Fruit fly (Drosophila melanogaster) whole organism, embryonic: ENCODE measurements around the gene Ir93a.

Experiments used
- Atf3 ChIP-seq: fragments of 200-800 bp; sonication (Bioruptor generic); optimal IDR thresholded peaks from 3 replicates; lab custom pipeline; 2016; ENCODE audit warnings: missing biosample characterization, missing genetic modification characterization
- Atf6 ChIP-seq: fragments of 200-800 bp; sonication (Bioruptor generic); IDR thresholded peaks from 2 replicates; pipeline ENCODE4 v1.3.6; 2022; ENCODE audit warnings: missing biosample characterization, missing genetic modification characterization
- Awh ChIP-seq: fragments of 200-800 bp; sonication (Bioruptor generic); IDR thresholded peaks from 2 replicates; pipeline ENCODE4, ENCODE4 v1.3.6; 2022; ENCODE audit warnings: missing biosample characterization, missing genetic modification characterization
- BtbVII ChIP-seq: fragments of 200-800 bp; sonication (Bioruptor generic); optimal IDR thresholded peaks from 3 replicates; lab custom pipeline; 2017; ENCODE audit warnings: missing biosample characterization, mild to moderate bottlenecking, missing genetic modification characterization
- CG10321 ChIP-seq: fragments of 200-800 bp; sonication (Bioruptor generic); IDR thresholded peaks from 2 replicates; pipeline ENCODE4 v1.3.6; 2022; ENCODE audit warnings: missing biosample characterization, missing genetic modification characterization
- CG11504 ChIP-seq: fragments of 200-800 bp; sonication (Bioruptor generic); optimal IDR thresholded peaks from 3 replicates; lab custom pipeline; 2019; ENCODE audit warnings: missing biosample characterization, mild to moderate bottlenecking, missing genetic modification characterization, moderate library complexity
- CG12391 ChIP-seq: fragments of 200-800 bp; sonication (Bioruptor generic); optimal IDR thresholded peaks from 3 replicates; lab custom pipeline; 2018; ENCODE audit warnings: missing biosample characterization, mild to moderate bottlenecking, missing genetic modification characterization, moderate library complexity
- CG12942 ChIP-seq: fragments of 200-800 bp; sonication (Bioruptor generic); optimal IDR thresholded peaks from 3 replicates; lab custom pipeline; 2016; ENCODE audit warnings: missing biosample characterization, missing genetic modification characterization
- CG13123 ChIP-seq: fragments of 200-800 bp; sonication (Bioruptor generic); optimal IDR thresholded peaks from 2 replicates; lab custom pipeline; 2016; ENCODE audit warnings: missing biosample characterization, missing genetic modification characterization
- CG13624 ChIP-seq: fragments of 200-800 bp; sonication (Bioruptor generic); optimal IDR thresholded peaks from 2 replicates; lab custom pipeline; 2016; ENCODE audit warnings: missing biosample characterization, missing genetic modification characterization
- CG17359 ChIP-seq: fragments of 200-800 bp; sonication (Bioruptor generic); optimal IDR thresholded peaks from 3 replicates; lab custom pipeline; 2018; ENCODE audit warnings: missing biosample characterization, mild to moderate bottlenecking, missing genetic modification characterization, moderate library complexity
- CG18011 ChIP-seq: fragments of 200-800 bp; sonication (Bioruptor generic); optimal IDR thresholded peaks from 2 replicates; lab custom pipeline; 2017; ENCODE audit warnings: missing biosample characterization, missing genetic modification characterization, mild to moderate bottlenecking, moderate library complexity, missing genotype
- CG2116 ChIP-seq: fragments of 200-800 bp; sonication (Bioruptor generic); optimal IDR thresholded peaks from 3 replicates; lab custom pipeline; 2018; ENCODE audit warnings: missing biosample characterization, mild to moderate bottlenecking, missing genetic modification characterization
- CG3065 ChIP-seq: fragments of 200-800 bp; sonication (Bioruptor generic); optimal IDR thresholded peaks from 2 replicates; lab custom pipeline; 2016; ENCODE audit warnings: missing biosample characterization, missing genetic modification characterization
- CG33557 ChIP-seq: fragments of 200-800 bp; sonication (Bioruptor generic); optimal IDR thresholded peaks from 2 replicates; lab custom pipeline; 2019; ENCODE audit warnings: missing biosample characterization, mild to moderate bottlenecking, missing genetic modification characterization, moderate library complexity
- CG43689 ChIP-seq: fragments of 200-800 bp; sonication (Bioruptor generic); IDR thresholded peaks from 2 replicates; pipeline ENCODE4 v1.3.6; 2022; ENCODE audit warnings: missing biosample characterization, missing genetic modification characterization
- CG4424 ChIP-seq: fragments of 200-800 bp; sonication (Bioruptor generic); optimal IDR thresholded peaks from 3 replicates; lab custom pipeline; 2016; ENCODE audit warnings: missing biosample characterization, missing genetic modification characterization
- CG4854 ChIP-seq: fragments of 200-800 bp; sonication (Bioruptor generic); optimal IDR thresholded peaks from 2 replicates; lab custom pipeline; 2016; ENCODE audit warnings: missing biosample characterization, missing genetic modification characterization, inconsistent platforms
- CG6175 ChIP-seq: fragments of 200-800 bp; sonication (Bioruptor generic); IDR thresholded peaks from 3 replicates; pipeline ENCODE4 v1.3.6; 2022; ENCODE audit warnings: missing biosample characterization, missing genetic modification characterization
- CG6765 ChIP-seq: fragments of 200-800 bp; sonication (Bioruptor generic); optimal IDR thresholded peaks from 3 replicates; lab custom pipeline; 2017; ENCODE audit warnings: missing biosample characterization, mild to moderate bottlenecking, missing genetic modification characterization
- CG6854 ChIP-seq: fragments of 200-800 bp; sonication (Bioruptor generic); optimal IDR thresholded peaks from 3 replicates; lab custom pipeline; 2017; ENCODE audit warnings: missing biosample characterization, mild to moderate bottlenecking, missing genetic modification characterization
- CG8089 ChIP-seq: fragments of 200-800 bp; sonication (Bioruptor generic); optimal IDR thresholded peaks from 3 replicates; lab custom pipeline; 2016; ENCODE audit warnings: missing biosample characterization, missing genetic modification characterization
- CG8924 ChIP-seq: fragments of 200-800 bp; optimal IDR thresholded peaks from 3 replicates; lab custom pipeline; 2019; ENCODE audit warnings: missing biosample characterization, mild to moderate bottlenecking, missing genetic modification characterization, moderate library complexity
- CHES-1-like ChIP-seq: fragments of 200-800 bp; sonication (Bioruptor generic); optimal IDR thresholded peaks from 2 replicates; lab custom pipeline; 2016; ENCODE audit warnings: missing biosample characterization, missing genetic modification characterization
- E2f2 ChIP-seq: fragments of 200-800 bp; sonication (Bioruptor generic); IDR thresholded peaks from 2 replicates; pipeline ENCODE4 v1.3.6; 2022; ENCODE audit warnings: missing biosample characterization, missing genetic modification characterization
- Ets65A ChIP-seq: fragments of 200-800 bp; sonication (Bioruptor generic); peaks from one replicate; lab custom pipeline; 2016; ENCODE audit warnings: missing biosample characterization, missing genetic modification characterization
- Gsc ChIP-seq: fragments of 200-800 bp; sonication (Bioruptor generic); IDR thresholded peaks from 2 replicates; pipeline ENCODE4 v1.3.6; 2022; ENCODE audit warnings: missing biosample characterization, missing genetic modification characterization
- H2.0 ChIP-seq: fragments of 200-800 bp; sonication (Bioruptor generic); IDR thresholded peaks from 2 replicates; pipeline ENCODE4 v1.3.6; 2022; ENCODE audit warnings: missing biosample characterization, missing genetic modification characterization
- HLH4C ChIP-seq: fragments of 200-800 bp; sonication (Bioruptor generic); IDR thresholded peaks from 3 replicates; pipeline ENCODE4 v1.3.6; 2022; ENCODE audit warnings: missing biosample characterization, missing genetic modification characterization; ENCODE audit not compliant: partially characterized antibody
- Hr51 ChIP-seq, 2 experiments: fragments of 200-800 bp; sonication (Bioruptor generic); optimal IDR thresholded peaks; 2 replicates in 1 of 2; 3 replicates in 1 of 2; lab custom pipeline; 2016 to 2018; ENCODE audit warnings: missing biosample characterization in 2 of 2, missing genetic modification characterization in 2 of 2, mild to moderate bottlenecking in 1 of 2, moderate library complexity in 1 of 2
- MBD-R2 ChIP-seq: fragments of 200-800 bp; sonication (Bioruptor generic); IDR thresholded peaks from 2 replicates; pipeline ENCODE4 v1.3.6; 2022; ENCODE audit warnings: missing biosample characterization, missing genetic modification characterization
- Myb ChIP-seq: fragments of 200-800 bp; sonication (Bioruptor generic); optimal IDR thresholded peaks from 2 replicates; lab custom pipeline; 2016; ENCODE audit warnings: missing biosample characterization, missing genetic modification characterization
- TFAM ChIP-seq: fragments of 200-800 bp; sonication (Bioruptor generic); optimal IDR thresholded peaks from 2 replicates; lab custom pipeline; 2017; ENCODE audit warnings: missing biosample characterization, missing genetic modification characterization, inconsistent platforms
- amos ChIP-seq: fragments of 200-800 bp; sonication (Bioruptor generic); IDR thresholded peaks from 2 replicates; pipeline ENCODE4 v1.3.6; 2022; ENCODE audit warnings: missing biosample characterization, missing genetic modification characterization; ENCODE audit not compliant: partially characterized antibody
- bigmax ChIP-seq: fragments of 200-800 bp; sonication (Bioruptor generic); optimal IDR thresholded peaks from 2 replicates; lab custom pipeline; 2018; ENCODE audit warnings: missing biosample characterization, mild to moderate bottlenecking, missing genetic modification characterization
- en ChIP-seq: fragments of 200-800 bp; sonication (Bioruptor generic); optimal IDR thresholded peaks from 2 replicates; lab custom pipeline; 2016; ENCODE audit warnings: missing biosample characterization, missing genetic modification characterization
- fd96Cb ChIP-seq: fragments of 200-800 bp; sonication (Bioruptor generic); optimal IDR thresholded peaks from 2 replicates; lab custom pipeline; 2018; ENCODE audit warnings: missing biosample characterization, mild to moderate bottlenecking, missing genetic modification characterization, moderate library complexity
- grau ChIP-seq: fragments of 200-800 bp; optimal IDR thresholded peaks from 3 replicates; lab custom pipeline; 2019; ENCODE audit warnings: missing biosample characterization, mild to moderate bottlenecking, missing genetic modification characterization, moderate library complexity
- h ChIP-seq: fragments of >200 bp; optimal IDR thresholded peaks from 2 replicates; lab custom pipeline; 2017
- ind ChIP-seq: fragments of 200-800 bp; sonication (Bioruptor generic); optimal IDR thresholded peaks from 3 replicates; lab custom pipeline; 2016; ENCODE audit warnings: missing biosample characterization, missing genetic modification characterization
- jing ChIP-seq: fragments of 200-800 bp; sonication (Bioruptor generic); optimal IDR thresholded peaks from 2 replicates; lab custom pipeline; 2018; ENCODE audit warnings: missing biosample characterization, mild to moderate bottlenecking, missing genetic modification characterization
- pb ChIP-seq: fragments of 200-800 bp; sonication (Bioruptor generic); optimal IDR thresholded peaks from 3 replicates; lab custom pipeline; 2016; ENCODE audit warnings: missing biosample characterization, missing genetic modification characterization
- pum ChIP-seq: fragments of 200-800 bp; sonication (Bioruptor generic); optimal IDR thresholded peaks from 2 replicates; lab custom pipeline; 2016; ENCODE audit warnings: missing biosample characterization, missing genetic modification characterization
- run ChIP-seq: fragments of 200-800 bp; sonication (Bioruptor generic); optimal IDR thresholded peaks from 3 replicates; lab custom pipeline; 2018; ENCODE audit warnings: missing biosample characterization, mild to moderate bottlenecking, missing genetic modification characterization
- salm ChIP-seq: fragments of 200-800 bp; sonication (Bioruptor generic); optimal IDR thresholded peaks from 2 replicates; lab custom pipeline; 2018; ENCODE audit warnings: missing biosample characterization, mild to moderate bottlenecking, missing genetic modification characterization
- sens-2 ChIP-seq: fragments of 200-800 bp; sonication (Bioruptor generic); IDR thresholded peaks from 2 replicates; pipeline ENCODE4 v1.3.6; 2022; ENCODE audit warnings: missing biosample characterization, missing genetic modification characterization
- sisA ChIP-seq: fragments of 200-800 bp; sonication (Bioruptor generic); IDR thresholded peaks from 2 replicates; pipeline ENCODE4 v1.3.6; 2022; ENCODE audit warnings: missing biosample characterization, missing genetic modification characterization
- sqz ChIP-seq: fragments of 200-800 bp; sonication (Bioruptor generic); optimal IDR thresholded peaks from 3 replicates; lab custom pipeline; 2018; ENCODE audit warnings: missing biosample characterization, mild to moderate bottlenecking, missing genetic modification characterization
- tll ChIP-seq, 2 experiments: fragments of 200-800 bp in 1 of 2; fragments of >200 bp in 1 of 2; sonication (Bioruptor generic) in 1 of 2; optimal IDR thresholded peaks; 2 replicates each; lab custom pipeline; 2017 to 2019; ENCODE audit warnings: missing biosample characterization in 2 of 2, missing genetic modification characterization in 2 of 2, mild to moderate bottlenecking in 1 of 2, moderate library complexity in 1 of 2
- vfl ChIP-seq: fragments of 200-800 bp; sonication (Bioruptor generic); optimal IDR thresholded peaks from 2 replicates; lab custom pipeline; 2016; ENCODE audit warnings: missing biosample characterization, missing genetic modification characterization

Gene Ir93a

DNA sequence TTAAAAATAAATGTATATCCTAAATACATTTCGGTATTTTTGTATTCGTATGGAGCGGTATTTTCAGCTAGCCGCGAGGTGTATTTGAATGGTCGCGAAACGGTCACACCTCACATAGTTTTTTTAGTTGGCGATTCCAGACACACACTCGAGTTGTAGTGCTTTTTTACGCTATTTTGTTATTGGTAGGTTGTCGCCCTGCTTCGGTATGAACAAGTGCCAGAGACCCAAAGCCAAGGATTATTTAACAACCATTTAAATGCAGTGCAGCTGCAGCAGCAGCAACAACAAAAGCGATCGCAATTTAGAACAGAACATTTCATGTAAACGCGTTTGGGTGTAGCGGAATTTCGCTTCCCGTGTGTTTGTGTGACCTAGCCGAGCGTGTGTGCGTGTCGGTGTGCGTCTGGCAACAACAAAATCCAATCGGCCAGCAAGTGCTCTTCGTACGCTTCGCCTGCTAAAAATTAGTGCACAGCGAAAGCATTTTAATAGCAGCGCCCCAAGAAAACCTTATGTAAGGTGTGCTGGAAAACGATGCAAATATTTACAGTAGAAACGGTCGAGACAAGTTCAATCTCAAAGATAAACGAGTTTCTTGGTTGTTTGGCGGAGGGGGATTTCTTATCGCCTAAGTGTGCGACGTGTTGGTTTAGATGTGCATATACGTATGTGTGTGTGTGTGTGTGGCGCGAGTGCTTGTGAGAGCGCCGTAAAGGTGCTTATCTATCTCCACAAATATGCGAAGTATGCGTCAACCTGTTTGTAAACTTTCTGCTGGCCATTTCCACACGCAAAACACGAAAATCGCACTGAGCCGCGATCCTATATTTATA is 26.8 kb downstream of the Ir93a start, which contains the start of gene Synd (continued):
- no peak for TF ChIP-seq jing (GFP tag; lab: Kevin White, UChicago)
- no peak for TF ChIP-seq HLH4C (GFP tag; lab: Robert Waterston, UW)
- peak; percentile 69 for TF ChIP-seq BtbVII (GFP tag; lab: Kevin White, UChicago)
- no peak for TF ChIP-seq Gsc (GFP tag; lab: Robert Waterston, UW)
- TF ChIP-seq CG10321 (GFP tag; lab: Robert Waterston, UW): no peak
- TF ChIP-seq CG8924: peak; percentile 63
- peak; percentile 34 for TF ChIP-seq CG11504 (tag; lab: Kevin White, UChicago)
- no peak for TF ChIP-seq fd96Cb (tag; lab: Kevin White, UChicago)
- TF ChIP-seq bigmax (GFP tag; lab: Kevin White, UChicago): no peak
- no peak for TF ChIP-seq CG2116 (GFP tag; lab: Kevin White, UChicago)
- no peak for TF ChIP-seq pb (GFP tag; lab: Kevin White, UChicago)
- TF ChIP-seq amos: peak; percentile 18; the same call in 1 of the 2 replicates
- TF ChIP-seq CG13123 (GFP tag; lab: Kevin White, UChicago): no peak
- TF ChIP-seq CG4424 (GFP tag; lab: Kevin White, UChicago): no peak
- 0 out of 2 replicates have a peak, but pooled peaks have one; percentile 9 for TF ChIP-seq E2f2 (GFP tag; lab: Robert Waterston, UW)
- TF ChIP-seq sqz (GFP tag; lab: Kevin White, UChicago): peak; percentile 90
- no peak for TF ChIP-seq Ets65A
- no peak for TF ChIP-seq CG4854 (GFP tag; lab: Kevin White, UChicago)
- TF ChIP-seq CG17359 (tag; lab: Kevin White, UChicago): peak; percentile 6
- TF ChIP-seq H2.0 (GFP tag; lab: Robert Waterston, UW): no peak
- TF ChIP-seq MBD-R2 (GFP tag; lab: Robert Waterston, UW): peak; percentile 33; the same call in 1 of the 2 replicates
- no peak for TF ChIP-seq Atf3
- TF ChIP-seq Hr51 (GFP tag; optimal IDR thresholded peaks at IDR 0.05; lab: Kevin White, UChicago): peak in 1 of 2 experiments; percentile 9
- TF ChIP-seq pum (GFP tag; lab: Kevin White, UChicago): no peak
- no peak for TF ChIP-seq Awh (GFP tag; lab: Robert Waterston, UW)
- TF ChIP-seq ind: no peak
- no peak for TF ChIP-seq Atf6 (GFP tag; lab: Robert Waterston, UW)
- no peak for TF ChIP-seq h
- no peak for TF ChIP-seq sens-2
- TF ChIP-seq CG6854 (GFP tag; lab: Kevin White, UChicago): no peak
- peak; percentile 2 for TF ChIP-seq CG18011 (GFP tag; lab: Kevin White, UChicago)
- no peak for TF ChIP-seq CG43689
- TF ChIP-seq run (tag; lab: Kevin White, UChicago): peak; percentile 14
- peak; percentile 25 for TF ChIP-seq CHES-1-like (GFP tag; lab: Kevin White, UChicago)
- peak; percentile 23 for TF ChIP-seq Myb (GFP tag; lab: Kevin White, UChicago)
- no peak for TF ChIP-seq salm (tag; lab: Kevin White, UChicago)
- TF ChIP-seq CG6765 (GFP tag; lab: Kevin White, UChicago): no peak
- TF ChIP-seq CG13624 (GFP tag; lab: Kevin White, UChicago): peak; percentile 24
- no peak for TF ChIP-seq CG12942
- peak; percentile 17 for TF ChIP-seq grau (tag; lab: Kevin White, UChicago)
- no peak for TF ChIP-seq CG3065
- TF ChIP-seq CG6175: no peak
- no peak for TF ChIP-seq TFAM
- TF ChIP-seq CG8089 (GFP tag; lab: Kevin White, UChicago): no peak
- TF ChIP-seq sisA (GFP tag; lab: Robert Waterston, UW): no peak
- no peak for TF ChIP-seq vfl
- no peak for TF ChIP-seq tll (GFP tag; optimal IDR thresholded peaks at IDR 0.05; lab: Kevin White, UChicago)
- no peak for TF ChIP-seq CG12391 (tag; lab: Kevin White, UChicago)
- peak; percentile 10 for TF ChIP-seq CG33557 (GFP tag; lab: Kevin White, UChicago)
- TF ChIP-seq en (GFP tag; lab: Kevin White, UChicago): no peak
